Worm (Caenorhabditis elegans): ENCODE measurements around the gene srbc-12.
"Not testable (repeated sequence)": the region's sequence is repeated elsewhere in the genome, so short reads cannot be mapped to it uniquely, and the experiment has no call there.

The srbc-12 gene

DNA sequence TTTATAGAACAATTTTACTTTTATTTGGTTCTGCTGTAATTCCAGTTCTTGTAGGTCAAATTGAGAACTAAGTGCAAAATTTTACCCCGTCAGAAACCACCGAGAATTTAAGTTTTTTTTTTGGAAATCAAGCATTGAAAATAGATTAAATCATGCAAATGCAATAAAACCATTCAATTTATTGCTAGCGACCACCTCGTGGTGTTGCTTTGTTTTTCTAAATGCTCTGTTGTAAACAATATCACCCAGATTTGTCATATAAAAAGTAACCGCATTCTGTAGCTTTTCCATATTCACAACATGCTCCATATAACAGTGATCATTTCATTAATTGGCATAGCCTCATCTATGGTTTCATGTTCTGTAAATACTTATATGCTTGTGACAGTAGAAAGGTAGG is at the start of gene srbc-12:
TSS of gene srbc-12 (plus strand) at position 301 of the 400 bp plus-strand sequence.
- no peak for TF ChIP-seq unc-62 (GFP tag; optimal IDR thresholded peaks at IDR 0.05)

DNA sequence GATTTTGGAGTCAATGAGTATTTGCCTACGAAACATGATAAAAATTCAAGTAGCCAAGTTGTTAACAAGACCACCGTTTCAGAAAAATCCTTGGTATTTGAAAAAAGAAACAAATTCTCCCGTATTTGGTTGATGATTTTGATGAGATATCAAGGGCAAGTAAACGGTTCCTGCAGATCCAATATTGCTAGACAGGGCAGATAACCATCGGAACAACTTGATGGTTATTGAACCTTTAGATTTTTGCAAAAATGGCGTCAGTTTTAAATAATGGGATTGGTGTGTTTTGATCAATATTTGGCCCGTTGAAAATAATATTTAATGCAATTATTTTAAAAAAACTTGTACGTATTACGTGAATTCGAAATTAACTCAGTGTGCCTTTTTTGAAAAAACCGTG is 49.3 kb upstream of the srbc-12 start:
- no peak for TF ChIP-seq unc-62 (GFP tag; optimal IDR thresholded peaks at IDR 0.05)

DNA sequence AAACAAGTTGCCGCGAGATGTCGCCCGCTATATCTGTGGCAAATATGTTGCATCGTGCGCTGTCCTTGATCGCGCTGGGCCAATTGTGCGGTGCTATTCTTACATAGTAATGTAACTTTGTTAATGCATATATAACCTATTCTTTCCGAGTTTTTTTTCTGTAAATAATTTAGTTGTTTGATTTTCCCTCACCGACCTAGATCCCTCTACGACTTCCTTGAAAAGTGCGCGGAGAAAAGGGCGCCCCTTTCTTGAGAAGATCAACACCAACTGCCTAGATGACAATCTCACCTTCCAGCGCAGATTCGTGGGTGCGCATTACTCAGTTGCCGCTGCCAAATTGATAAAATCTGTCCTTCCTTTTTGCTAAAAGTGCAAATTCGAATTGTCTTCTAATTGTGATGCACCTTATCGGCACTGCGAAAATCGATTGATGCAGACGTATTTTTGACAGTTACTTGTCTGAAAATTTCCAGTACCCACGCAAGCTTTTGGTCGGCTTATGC is 48.0 kb upstream of the srbc-12 start:
- no peak for TF ChIP-seq unc-62 (GFP tag; optimal IDR thresholded peaks at IDR 0.05)

DNA sequence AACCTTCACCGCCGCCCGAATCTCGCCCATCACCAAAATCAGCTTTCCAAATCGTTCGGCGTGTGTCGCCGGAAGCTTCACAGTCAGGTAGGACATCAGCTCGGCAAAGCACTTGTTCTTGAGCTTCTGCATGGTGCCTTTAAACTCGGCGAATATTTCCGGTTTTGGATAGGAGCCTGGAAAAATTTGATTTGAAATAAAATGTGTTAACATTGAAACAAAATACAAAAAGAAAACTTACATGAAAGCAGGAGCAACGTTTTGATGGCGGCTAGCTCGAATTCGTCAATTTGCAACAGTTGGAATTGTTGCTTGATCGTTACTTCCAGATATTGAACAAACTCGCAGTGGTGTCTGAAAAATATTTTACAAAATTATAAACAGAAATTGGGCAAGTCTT is 46.9 kb upstream of the srbc-12 start:
- no peak for TF ChIP-seq unc-62 (GFP tag; optimal IDR thresholded peaks at IDR 0.05)

DNA sequence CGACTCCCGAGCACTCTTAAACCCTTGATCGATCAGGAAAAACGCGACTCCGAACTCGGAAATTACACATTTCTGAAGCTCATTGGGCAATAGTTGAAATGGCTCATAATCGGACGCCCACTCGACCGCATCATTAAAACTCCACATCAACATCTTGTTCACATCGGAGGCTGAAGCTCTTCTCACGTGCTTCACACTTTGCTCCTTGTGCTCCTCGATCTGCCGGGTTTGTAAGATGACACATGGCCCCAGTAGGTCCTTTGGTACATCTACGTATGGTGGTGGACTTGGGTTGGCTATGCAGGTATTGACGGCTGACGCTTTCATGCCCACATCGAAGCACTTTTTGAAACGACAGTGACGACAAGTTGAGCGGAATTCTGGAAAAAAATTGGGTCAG is 46.1 kb upstream of the srbc-12 start:
- no peak for TF ChIP-seq unc-62 (GFP tag; optimal IDR thresholded peaks at IDR 0.05)

DNA sequence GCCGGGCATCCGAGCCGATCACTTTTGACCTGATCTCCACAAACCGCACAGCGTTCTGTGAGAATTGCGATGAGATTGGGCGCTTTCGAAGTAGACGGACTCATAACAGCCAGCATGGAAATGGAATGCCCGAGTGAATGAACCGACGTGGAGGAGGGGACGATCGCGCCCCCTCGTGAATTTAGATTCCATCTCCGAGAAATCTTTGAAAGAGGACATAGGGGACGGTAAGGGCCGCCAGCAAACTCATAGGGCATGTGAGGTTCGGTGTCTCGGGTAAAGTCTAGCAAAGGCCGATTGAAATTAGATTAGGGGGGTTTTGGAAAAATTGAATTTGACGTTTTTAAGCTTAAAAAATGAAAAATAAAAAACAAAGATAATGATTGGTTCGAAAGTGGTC is 45.1 kb upstream of the srbc-12 start, which contains the start of gene nhr-270:
TSS of gene nhr-270 (minus strand) at position 257 of the 400 bp plus-strand sequence.
- TF ChIP-seq unc-62 (GFP tag; optimal IDR thresholded peaks at IDR 0.05) = no peak

DNA sequence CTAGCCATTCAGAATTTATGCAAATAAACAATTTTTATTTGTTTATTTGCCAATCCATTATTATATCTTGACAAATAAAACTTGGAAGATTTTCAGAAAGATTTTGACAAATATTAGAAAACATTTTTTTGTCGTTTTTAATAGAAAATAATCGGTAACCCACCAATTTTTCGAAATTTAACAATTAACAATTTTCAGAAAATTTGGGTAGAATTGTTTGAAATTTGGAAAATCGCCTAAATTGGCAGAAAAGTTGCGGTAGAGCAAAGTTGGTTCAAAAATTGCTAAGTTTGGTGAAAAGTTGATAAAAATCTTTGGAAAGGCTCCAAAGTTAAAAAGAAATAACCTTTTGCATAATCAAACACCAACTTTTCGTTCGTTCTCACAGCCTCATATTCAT is 41.4 kb upstream of the srbc-12 start:
- TF ChIP-seq unc-62 (GFP tag; optimal IDR thresholded peaks at IDR 0.05) = no peak

DNA sequence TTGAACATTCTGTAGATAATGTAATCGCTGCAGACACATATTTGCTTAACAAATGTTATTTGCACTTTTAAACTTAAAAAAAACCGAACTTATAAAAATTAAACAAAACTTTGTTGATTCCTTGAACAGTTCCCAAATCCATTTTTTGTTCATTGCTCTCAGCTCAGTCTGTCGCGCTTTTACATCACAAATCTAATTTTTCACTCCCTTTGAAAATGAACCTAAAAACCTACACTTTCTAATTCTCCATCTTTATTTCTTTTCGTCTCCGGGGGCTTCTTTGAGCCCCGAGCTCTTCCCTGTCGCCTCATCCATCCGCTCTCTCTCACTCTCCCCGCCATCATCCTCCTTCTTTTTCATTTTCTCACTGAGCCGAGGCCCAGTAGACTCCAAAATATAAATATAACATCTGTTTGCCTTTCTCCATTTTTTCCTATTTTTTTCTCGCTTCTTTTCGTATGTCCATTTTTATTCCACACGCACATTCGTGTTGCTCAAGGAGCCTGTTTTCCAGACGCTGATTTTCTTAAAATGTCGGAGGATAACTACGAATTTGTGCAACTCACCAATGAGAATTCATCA is 39.2 kb upstream of the srbc-12 start, which contains the start of gene R13D11.4:
TSS of gene R13D11.4 (plus strand) at position 532 of the 582 bp plus-strand sequence.
- TF ChIP-seq unc-62 (GFP tag; optimal IDR thresholded peaks at IDR 0.05) = no peak

DNA sequence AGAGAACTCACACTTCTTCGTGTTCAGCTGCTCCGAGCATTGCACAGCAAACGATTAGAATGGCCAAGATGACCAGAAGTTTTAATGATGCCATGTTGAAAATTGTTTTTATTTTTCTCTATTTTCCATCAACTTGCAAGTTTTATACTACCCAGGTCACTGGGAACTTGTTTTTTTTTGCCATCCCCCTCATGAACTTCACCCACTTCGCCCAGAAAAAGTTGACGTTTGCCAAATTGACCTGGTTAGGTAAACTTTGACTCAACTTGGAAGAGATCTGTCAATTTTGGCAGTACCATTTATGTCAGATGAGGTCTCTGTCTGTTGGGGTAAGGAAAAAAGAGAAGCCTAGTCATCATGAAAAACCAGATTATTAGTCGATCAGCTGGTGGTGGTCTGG is 36.5 kb upstream of the srbc-12 start, which contains the start of gene R13D11.10:
TSS of gene R13D11.10 (minus strand) at position 101 of the 400 bp plus-strand sequence.
- TF ChIP-seq unc-62 (GFP tag; optimal IDR thresholded peaks at IDR 0.05) = no peak

DNA sequence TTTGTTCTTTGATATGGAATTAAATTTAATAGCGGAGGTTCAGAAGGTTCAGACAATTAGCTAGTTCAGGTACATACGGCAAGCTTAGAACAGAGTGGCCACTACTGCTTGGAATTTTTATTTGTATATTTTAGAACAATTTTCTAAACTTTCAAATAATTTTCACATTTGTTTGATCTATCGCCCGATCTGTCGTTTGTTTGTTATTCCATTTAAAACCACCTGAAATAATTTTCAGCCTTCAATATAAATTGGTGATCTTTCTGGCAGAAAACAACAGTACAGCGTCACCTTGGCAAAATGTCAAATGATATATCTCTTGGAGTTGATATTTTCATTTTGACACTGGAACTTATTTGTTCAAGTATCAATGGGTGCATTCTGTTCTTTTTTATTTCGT is 34.9 kb upstream of the srbc-12 start, which contains the start of gene R13D11.3:
TSS of gene R13D11.3 (plus strand) at position 301 of the 400 bp plus-strand sequence.
- no peak for TF ChIP-seq unc-62 (GFP tag; optimal IDR thresholded peaks at IDR 0.05)

DNA sequence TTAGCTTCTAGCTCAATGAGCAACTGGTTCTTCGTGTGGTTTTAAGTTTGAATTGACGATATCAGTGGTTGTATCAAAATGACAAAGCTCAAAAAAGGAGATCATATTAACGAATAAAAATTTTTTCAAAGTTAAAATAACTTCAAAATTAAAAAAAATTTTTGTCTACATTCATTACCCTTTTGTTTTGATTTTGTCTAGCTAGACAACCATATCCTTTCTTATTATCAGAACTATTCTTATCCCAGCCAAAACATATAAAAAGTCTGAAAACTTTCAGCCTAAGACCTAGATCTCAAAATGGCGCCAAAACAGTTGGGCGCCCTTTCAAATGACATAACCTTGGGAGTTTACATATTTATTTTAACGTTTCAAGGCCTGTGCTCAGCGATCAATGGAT is 32.4 kb upstream of the srbc-12 start, which contains the start of gene R13D11.1:
TSS of gene R13D11.1 (plus strand) at position 301 of the 400 bp plus-strand sequence.
- no peak for TF ChIP-seq unc-62 (GFP tag; optimal IDR thresholded peaks at IDR 0.05)

DNA sequence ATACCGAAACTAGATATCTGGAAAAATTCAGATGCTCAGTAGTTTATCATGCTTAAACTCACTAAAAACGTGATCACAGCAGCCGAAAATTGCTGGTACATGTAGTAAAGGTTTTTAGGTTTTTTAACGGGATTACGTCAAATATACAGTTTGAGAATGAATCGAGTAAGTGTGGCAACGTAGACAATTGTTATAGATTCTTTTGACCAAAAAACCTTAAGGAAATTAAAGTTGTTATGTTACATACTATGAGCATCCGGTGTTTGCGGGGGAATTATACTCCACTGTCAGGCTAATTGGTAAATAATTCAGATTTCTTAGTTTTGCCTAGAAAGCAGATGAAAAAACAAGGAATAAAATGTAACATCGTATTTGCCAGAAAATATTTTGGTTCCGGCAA is 29.0 kb upstream of the srbc-12 start, which contains the start of gene srx-32:
TSS of gene srx-32 (minus strand) at position 101 of the 400 bp plus-strand sequence.
- TF ChIP-seq unc-62 (GFP tag; optimal IDR thresholded peaks at IDR 0.05) = not testable (repeated sequence)

DNA sequence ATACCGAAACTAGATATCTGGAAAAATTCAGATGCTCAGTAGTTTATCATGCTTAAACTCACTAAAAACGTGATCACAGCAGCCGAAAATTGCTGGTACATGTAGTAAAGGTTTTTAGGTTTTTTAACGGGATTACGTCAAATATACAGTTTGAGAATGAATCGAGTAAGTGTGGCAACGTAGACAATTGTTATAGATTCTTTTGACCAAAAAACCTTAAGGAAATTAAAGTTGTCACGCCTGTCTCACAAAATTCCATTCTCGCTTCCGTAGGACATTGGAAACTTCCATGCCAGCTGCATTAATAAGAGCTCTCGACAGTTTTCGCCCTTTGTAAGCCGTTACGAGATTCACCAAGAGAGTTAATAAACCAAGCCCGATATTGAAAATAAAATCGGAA is 26.7 kb upstream of the srbc-12 start, which contains the start of gene srx-31:
TSS of gene srx-31 (minus strand) at position 101 of the 400 bp plus-strand sequence.
- TF ChIP-seq unc-62 (GFP tag; optimal IDR thresholded peaks at IDR 0.05) = not testable (repeated sequence)

DNA sequence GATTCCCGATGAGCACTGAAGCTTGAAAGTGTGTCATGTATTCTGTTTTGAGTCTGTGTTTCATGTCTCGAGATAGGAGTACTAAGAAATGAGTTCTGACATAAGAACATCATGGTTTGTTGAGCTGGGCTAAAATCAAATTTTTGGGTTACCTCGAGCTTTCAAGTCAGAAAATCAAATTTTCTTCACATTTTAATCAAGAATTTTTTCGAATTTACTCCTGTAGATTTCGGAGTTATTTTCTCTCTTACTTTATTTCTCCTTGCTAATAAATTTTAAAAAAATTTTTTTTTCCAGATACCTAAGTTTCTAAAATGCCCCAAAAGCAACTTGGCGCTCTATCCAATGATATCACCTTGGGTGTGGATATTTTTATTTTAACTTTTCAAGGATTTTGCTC is 23.5 kb upstream of the srbc-12 start, which contains the start of gene F41H8.2:
TSS of gene F41H8.2 (plus strand) at position 301 of the 400 bp plus-strand sequence.
- TF ChIP-seq unc-62 (GFP tag; optimal IDR thresholded peaks at IDR 0.05) = no peak

DNA sequence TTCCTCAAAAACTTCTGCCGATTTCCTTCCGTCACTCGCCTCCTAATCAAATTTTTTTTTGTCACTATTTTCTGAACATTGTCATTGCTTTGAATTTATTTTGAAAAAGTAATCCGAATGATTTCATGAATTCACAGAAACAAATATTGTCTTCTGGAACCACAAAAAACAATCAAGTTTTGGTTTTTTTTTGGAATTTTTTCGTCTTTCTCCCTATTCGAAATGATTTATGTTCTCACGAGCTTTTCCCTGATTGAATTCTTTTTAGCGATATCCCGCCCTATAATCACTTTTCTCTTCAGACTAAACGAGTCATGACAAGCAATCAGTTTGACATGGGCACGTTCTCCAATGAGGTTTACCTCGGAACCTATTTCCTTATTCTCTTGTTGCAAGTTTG is 16.2 kb upstream of the srbc-12 start, which contains the start of gene F41H8.1:
TSS of gene F41H8.1 (plus strand) at position 301 of the 400 bp plus-strand sequence.
- no peak for TF ChIP-seq unc-62 (GFP tag; optimal IDR thresholded peaks at IDR 0.05)

DNA sequence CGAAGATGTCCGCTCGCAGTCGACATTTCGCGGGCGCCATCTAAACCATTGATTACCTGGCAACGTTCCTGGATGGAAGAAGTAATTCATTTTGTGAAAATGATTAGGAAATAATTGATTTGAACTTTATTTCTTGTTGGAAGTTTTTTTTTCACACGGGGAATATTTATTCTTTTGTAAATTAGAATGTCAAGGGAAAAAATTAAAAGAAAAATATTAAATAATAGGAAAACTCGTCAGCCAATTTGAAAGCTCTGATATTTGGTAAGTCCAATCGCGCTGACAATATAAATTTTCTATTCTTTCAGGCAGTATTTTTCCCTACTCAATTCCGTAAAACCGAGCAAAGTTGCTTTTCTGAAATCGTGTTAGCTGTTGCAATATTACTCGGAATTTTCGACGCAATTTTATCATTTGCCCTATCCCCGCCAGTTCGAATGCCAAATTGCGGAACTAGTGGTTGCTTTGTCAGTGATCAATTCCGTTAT is 10.6 kb upstream of the srbc-12 start, which contains the start of the genes K09C6.7 and K09C6.10:
TSS of gene K09C6.7 (minus strand) at position 101 of the 488 bp plus-strand sequence.
TSS of gene K09C6.10 (plus strand) at position 438 of the 488 bp plus-strand sequence.
- not testable (repeated sequence) for TF ChIP-seq unc-62 (GFP tag; optimal IDR thresholded peaks at IDR 0.05)
